Worm (Caenorhabditis elegans) whole organism, L2 larva: ENCODE measurements around the gene suex-1.

ENCODE experiments used
- ama-1 ChIP-seq: fragments of 150-350 bp; optimal IDR thresholded peaks from 2 replicates; lab custom pipeline; 2018; ENCODE audit warnings: inconsistent platforms
- ceh-82 ChIP-seq: fragments of 150-350 bp; optimal IDR thresholded peaks from 2 replicates; lab custom pipeline; 2014; ENCODE audit warnings: missing biosample characterization, missing genetic modification characterization
- nhr-77 ChIP-seq: fragments of 150-350 bp; optimal IDR thresholded peaks from 2 replicates; lab custom pipeline; 2014; ENCODE audit warnings: missing biosample characterization, missing genetic modification characterization
- sem-4 ChIP-seq: fragments of 150-350 bp; optimal IDR thresholded peaks from 2 replicates; lab custom pipeline; 2014; ENCODE audit warnings: missing biosample characterization, missing genetic modification reagents, missing genetic modification characterization

DNA sequence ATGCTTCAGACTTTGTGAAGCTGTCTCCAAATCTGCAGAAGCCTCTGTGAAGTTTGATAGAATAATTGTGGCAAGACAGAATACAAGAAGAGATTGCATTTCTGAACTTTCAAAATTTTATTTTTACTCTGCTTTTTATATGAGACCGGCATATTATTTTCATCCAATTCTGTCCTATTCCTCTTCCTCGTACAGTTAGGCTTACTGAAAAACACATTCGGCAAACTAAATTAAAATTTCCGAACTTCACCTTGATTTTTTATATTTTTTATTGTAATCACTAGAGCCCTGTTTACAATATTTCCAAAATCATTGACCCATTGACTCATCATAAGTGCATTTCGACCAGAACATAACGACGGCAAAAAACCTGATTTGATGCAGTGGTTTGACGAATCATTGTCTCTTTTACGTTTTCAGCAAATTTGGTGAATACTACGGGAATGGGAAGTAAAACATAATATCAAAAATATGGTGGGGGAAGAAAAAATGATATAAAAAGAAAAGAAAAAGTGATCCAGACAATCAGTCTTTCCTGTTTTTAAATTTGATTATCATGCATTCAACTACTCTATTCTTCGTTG lies at the start of gene suex-1, which contains the start of gene F12A10.9:
- TF ChIP-seq ama-1 (lab: Kevin White, UChicago), result no peak
- no peak for TF ChIP-seq ceh-82 (tag; lab: Kevin White, UChicago)
- TF ChIP-seq nhr-77 (tag; lab: Kevin White, UChicago), result no peak
- TF ChIP-seq sem-4 (tag; lab: Kevin White, UChicago), result no peak
